Worm (Caenorhabditis elegans): Measurements from ENCODE around the gene pqn-62.
A peak's percentile ranks its signal among the peaks of the same experiment; 100 is the strongest.

ce11 chrX:5165037-5165436 lies 30.9 kb upstream of the pqn-62 start, which contains the start of gene mans-3:
- TF ChIP-seq lin-39 (tag; optimal IDR thresholded peaks at IDR 0.05) = peak; percentile 23
- TF ChIP-seq nhr-77 (tag; optimal IDR thresholded peaks at IDR 0.05) = peak; percentile 48
